Worm (Caenorhabditis elegans) whole organism, mixed stage, embryonic: ENCODE measurements around the gene srt-24.
A peak's percentile ranks its signal among the peaks of the same experiment; 100 is the strongest.

Experiments
- M03D4.4 ChIP-seq: sonication (generic microtip); optimal IDR thresholded peaks from 2 replicates; lab custom pipeline; 2017; ENCODE audit warnings: mild to moderate bottlenecking, missing genetic modification characterization, missing compliant biosample characterization
- lin-13 ChIP-seq: fragments of 150-350 bp; optimal IDR thresholded peaks from 2 replicates; lab custom pipeline; 2014; ENCODE audit warnings: missing biosample characterization, missing genetic modification characterization
- mls-2 ChIP-seq: sonication (generic microtip); optimal IDR thresholded peaks from 2 replicates; lab custom pipeline; 2016; ENCODE audit warnings: mild to moderate bottlenecking, missing genetic modification characterization, moderate library complexity, missing compliant biosample characterization
- nhr-2 ChIP-seq: fragments of 150-350 bp; optimal IDR thresholded peaks from 2 replicates; lab custom pipeline; 2014; ENCODE audit warnings: missing biosample characterization, missing genetic modification characterization
- sem-2 ChIP-seq: fragments of 200-800 bp; sonication (Bioruptor generic); optimal IDR thresholded peaks from 2 replicates; lab custom pipeline; 2018; ENCODE audit warnings: mild to moderate bottlenecking, missing genetic modification characterization, missing compliant biosample characterization
- unc-120 ChIP-seq: sonication (generic microtip); optimal IDR thresholded peaks from 2 replicates; lab custom pipeline; 2017; ENCODE audit warnings: missing genetic modification characterization, missing compliant biosample characterization; ENCODE audit not compliant: poor library complexity, severe bottlenecking

srt-24 gene

DNA sequence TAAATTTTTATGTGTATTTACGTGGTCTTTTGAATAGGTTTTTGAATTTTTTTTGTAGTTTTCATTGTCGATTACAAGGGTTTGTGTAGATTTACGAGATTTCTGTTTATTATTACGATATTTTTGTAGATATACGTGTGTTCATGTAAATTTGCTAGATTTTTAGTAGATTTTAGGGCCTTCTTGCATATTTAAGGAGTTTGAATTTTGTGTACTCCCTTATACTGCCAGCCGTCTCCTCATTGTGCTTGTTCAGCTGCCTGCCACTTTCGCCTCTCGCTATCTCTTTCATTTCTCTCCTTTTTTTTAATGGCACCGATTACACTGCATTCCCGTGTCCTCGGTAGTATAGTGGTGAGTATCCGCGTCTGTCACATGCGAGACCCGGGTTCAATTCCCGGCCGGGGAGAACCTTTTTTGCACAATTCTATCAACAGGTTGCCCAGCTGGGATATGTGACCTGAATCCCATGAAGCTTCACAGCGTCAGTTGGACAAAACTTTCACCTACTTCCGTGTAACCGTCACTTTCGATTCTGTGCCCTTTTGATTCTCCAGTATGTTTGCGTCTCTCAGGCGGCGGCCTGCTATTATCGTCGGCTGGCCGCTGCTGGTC lies 48.0 kb downstream of the srt-24 start (continued):
- TF ChIP-seq M03D4.4 (tag; lab: Kevin White, UChicago) (peak; percentile 84), lin-13 (no peak), sem-2 (peak; percentile 73), mls-2 (tag; lab: Kevin White, UChicago) (peak; percentile 88), nhr-2 (tag; lab: Kevin White, UChicago) (no peak), unc-120 (tag; lab: Kevin White, UChicago) (peak; percentile 89)
- TF ChIP-seq, all 35 proteins: peak for 20
